Worm (Caenorhabditis elegans): Measurements from ENCODE around the gene T13F3.6.

ce11 chrV:16307253-16307652 lies 36.2 kb upstream of the T13F3.6 start, which contains the start of gene srxa-7:
- no peak for TF ChIP-seq nhr-77 (tag; optimal IDR thresholded peaks at IDR 0.05)
- TF ChIP-seq unc-62 (GFP tag; optimal IDR thresholded peaks at IDR 0.05 in 1 of 2), result no peak
- no peak for TF ChIP-seq unc-62 (tag; optimal IDR thresholded peaks at IDR 0.05)
- no peak for TF ChIP-seq R02D3.7 (tag; optimal IDR thresholded peaks at IDR 0.05)
- no peak for TF ChIP-seq lsy-2 (tag; optimal IDR thresholded peaks at IDR 0.05)
- TF ChIP-seq dve-1 (tag; optimal IDR thresholded peaks at IDR 0.05; ENCODE audit: insufficient read depth), result no peak
- TF ChIP-seq D1046.2 (GFP tag; IDR thresholded peaks at IDR 0.05), result no peak
